Worm (Caenorhabditis elegans): ENCODE measurements around the gene ubc-24.
A peak's percentile ranks its signal among the peaks of the same experiment; 100 is the strongest.

DNA sequence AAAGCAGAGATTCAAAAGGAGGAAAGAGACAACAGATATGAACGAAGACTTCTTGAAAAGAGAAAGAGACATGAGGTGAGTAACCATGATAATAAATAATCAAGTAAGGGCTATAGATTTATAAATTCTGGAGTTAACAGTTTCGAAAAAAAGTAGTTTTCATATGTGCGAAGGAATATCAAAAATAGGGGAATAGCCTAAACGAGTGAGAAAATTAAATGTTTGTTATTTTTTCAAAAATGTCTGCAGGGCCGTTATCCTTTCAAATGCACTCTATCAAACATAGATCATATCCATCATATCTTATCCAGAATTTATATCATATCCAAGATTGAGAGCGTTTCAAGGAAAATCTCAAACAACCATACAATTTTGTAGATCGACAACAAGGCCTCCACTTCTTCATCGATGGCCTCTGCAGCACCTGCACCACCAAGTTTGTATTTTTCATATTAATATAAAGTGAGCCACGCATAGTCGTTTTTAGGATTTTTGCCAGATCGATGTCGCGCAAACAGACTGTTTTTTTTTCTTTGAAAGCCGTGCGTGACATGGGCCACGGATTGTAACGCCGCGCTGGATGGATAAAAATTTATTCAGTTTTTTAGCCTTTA lies 15.5 kb downstream of the ubc-24 start:
- peak; percentile 85 for TF ChIP-seq nhr-12 (tag; optimal IDR thresholded peaks at IDR 0.05)
- no peak for TF ChIP-seq mdl-1 (tag; optimal IDR thresholded peaks at IDR 0.05)
- no peak for TF ChIP-seq unc-62 (GFP tag; optimal IDR thresholded peaks at IDR 0.05)
- no peak for TF ChIP-seq blmp-1 (tag; optimal IDR thresholded peaks at IDR 0.05; ENCODE audit: insufficient read depth)

All from whole organism, L2 larva.